Worm (Caenorhabditis elegans): ENCODE results near the gene sir-2.1.

The sir-2.1 gene

DNA sequence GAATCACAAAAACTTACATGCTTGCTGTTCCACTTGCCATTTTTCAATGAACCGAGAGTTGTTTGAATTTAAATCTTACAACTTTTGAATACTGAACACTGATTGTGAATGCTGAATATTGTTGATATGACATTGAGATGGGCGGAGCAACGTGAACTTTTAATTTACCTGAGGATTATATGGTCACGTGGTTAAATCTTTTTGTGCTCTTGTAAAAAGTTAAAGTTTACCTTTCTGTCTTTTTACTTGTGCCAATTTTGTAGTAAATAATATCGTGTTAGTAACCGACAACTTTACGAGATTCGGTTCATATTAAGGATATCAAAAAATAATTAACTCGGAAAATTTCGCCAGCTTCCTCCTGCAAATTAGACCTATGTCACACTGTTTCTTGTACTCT lies 13.8 kb downstream of the sir-2.1 start, which contains the start of gene Y43C5B.2:
Y43C5B.2 (minus strand) TSS at position 101 of the 400 bp plus-strand sequence.
- TF ChIP-seq lin-15B (tag; optimal IDR thresholded peaks at IDR 0.05) (no peak), jun-1 (tag; optimal IDR thresholded peaks at IDR 0.05) (no peak), lin-39 (tag; optimal IDR thresholded peaks at IDR 0.05) (no peak), fkh-2 (tag; optimal IDR thresholded peaks at IDR 0.05) (no peak), ceh-16 (tag; optimal IDR thresholded peaks at IDR 0.05) (no peak), aly-2 (tag; optimal IDR thresholded peaks at IDR 0.05) (no peak), pqm-1 (tag; optimal IDR thresholded peaks at IDR 0.05) (no peak), tbx-2 (tag; optimal IDR thresholded peaks at IDR 0.05) (no peak), hmg-11 (tag; optimal IDR thresholded peaks at IDR 0.05) (no peak)

- no peak for TF ChIP-seq tbx-2 (tag; optimal IDR thresholded peaks at IDR 0.05)
- peak; percentile 86 for TF ChIP-seq pqm-1 (tag; optimal IDR thresholded peaks at IDR 0.05)
- TF ChIP-seq elt-2 (tag; optimal IDR thresholded peaks at IDR 0.05): peak; percentile 84
- no peak for TF ChIP-seq aly-2 (tag; optimal IDR thresholded peaks at IDR 0.05)
- no peak for TF ChIP-seq daf-12 (tag; optimal IDR thresholded peaks at IDR 0.05)
- TF ChIP-seq nhr-28 (tag; optimal IDR thresholded peaks at IDR 0.05): no peak
- no peak for TF ChIP-seq elt-1 (tag; optimal IDR thresholded peaks at IDR 0.05)
- no peak for TF ChIP-seq unc-62 (GFP tag; optimal IDR thresholded peaks at IDR 0.05)
- no peak for TF ChIP-seq ceh-82 (tag; optimal IDR thresholded peaks at IDR 0.05)
- TF ChIP-seq ZK546.5 (tag; optimal IDR thresholded peaks at IDR 0.05): no peak
- TF ChIP-seq nhr-25 (tag; optimal IDR thresholded peaks at IDR 0.05): no peak
- no peak for TF ChIP-seq jun-1 (tag; optimal IDR thresholded peaks at IDR 0.05)
- TF ChIP-seq nhr-11 (tag; optimal IDR thresholded peaks at IDR 0.05): no peak
- no peak for TF ChIP-seq nhr-67 (tag; optimal IDR thresholded peaks at IDR 0.05)
- no peak for TF ChIP-seq nhr-43 (tag; optimal IDR thresholded peaks at IDR 0.05; ENCODE audit: poor library complexity, severe bottlenecking)
- no peak for TF ChIP-seq egl-27 (tag; optimal IDR thresholded peaks at IDR 0.05)
- no peak for TF ChIP-seq ztf-11 (tag; optimal IDR thresholded peaks at IDR 0.05)
- no peak for TF ChIP-seq mml-1 (tag; optimal IDR thresholded peaks at IDR 0.05)
- no peak for TF ChIP-seq lin-15B (tag; optimal IDR thresholded peaks at IDR 0.05)
- no peak for TF ChIP-seq nhr-23 (tag; optimal IDR thresholded peaks at IDR 0.05)
- TF ChIP-seq unc-39 (tag; optimal IDR thresholded peaks at IDR 0.05): no peak
- no peak for TF ChIP-seq skn-1 (tag; optimal IDR thresholded peaks at IDR 0.05)
- peak; percentile 66 for TF ChIP-seq pha-4 (tag; optimal IDR thresholded peaks at IDR 0.05)
- TF ChIP-seq ceh-16 (tag; optimal IDR thresholded peaks at IDR 0.05): no peak
Measured at ce11 chrIV:10349871-10350640, 16.0 kb downstream of the sir-2.1 start, which contains the start of the genes unc-43 and Y43C5B.3. unc-43 (minus strand) TSS chrIV:10350217. Y43C5B.3 (plus strand) TSS chrIV:10350590.

- TF ChIP-seq zag-1 (tag; optimal IDR thresholded peaks at IDR 0.05) (no peak), mml-1 (tag; optimal IDR thresholded peaks at IDR 0.05) (no peak)
Measured at ce11 chrIV:10347528-10347927, 18.5 kb downstream of the sir-2.1 start.

DNA sequence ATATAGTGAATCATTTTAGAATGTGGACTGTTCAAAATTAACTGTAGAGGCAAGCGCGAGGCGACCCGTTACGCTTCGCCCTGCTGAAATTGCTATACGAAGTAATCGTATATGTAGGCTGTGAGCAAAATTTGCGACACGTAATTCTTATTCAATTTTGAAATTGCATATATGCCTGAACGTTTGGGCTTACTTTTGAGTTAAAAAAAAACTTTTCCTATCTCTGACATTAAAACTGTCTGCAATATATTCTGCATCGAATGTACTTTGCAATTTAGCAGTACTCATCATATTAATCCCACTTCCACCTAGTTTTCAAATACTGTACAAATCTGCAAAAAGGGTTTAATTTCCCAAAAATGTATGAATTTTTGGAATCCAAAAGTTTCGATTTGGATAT lies 19.1 kb downstream of the sir-2.1 start:
- TF ChIP-seq unc-39 (tag; optimal IDR thresholded peaks at IDR 0.05) (no peak), ztf-4 (tag; optimal IDR thresholded peaks at IDR 0.05) (no peak), elt-3 (tag; optimal IDR thresholded peaks at IDR 0.05) (no peak), nhr-28 (tag; optimal IDR thresholded peaks at IDR 0.05) (no peak), nhr-43 (tag; optimal IDR thresholded peaks at IDR 0.05; ENCODE audit: poor library complexity, severe bottlenecking) (no peak)

ce11 chrIV:10345990-10346389 lies 20.0 kb downstream of the sir-2.1 start:
- TF ChIP-seq nhr-11 (tag; optimal IDR thresholded peaks at IDR 0.05) (no peak), ztf-4 (tag; optimal IDR thresholded peaks at IDR 0.05) (no peak), mml-1 (tag; optimal IDR thresholded peaks at IDR 0.05) (no peak), fkh-10 (GFP tag; optimal IDR thresholded peaks at IDR 0.05) (no peak), nhr-43 (tag; optimal IDR thresholded peaks at IDR 0.05; ENCODE audit: poor library complexity, severe bottlenecking) (no peak), elt-1 (tag; optimal IDR thresholded peaks at IDR 0.05) (no peak), nhr-25 (tag; optimal IDR thresholded peaks at IDR 0.05) (no peak), R02D3.7 (tag; optimal IDR thresholded peaks at IDR 0.05) (no peak), ZK546.5 (tag; optimal IDR thresholded peaks at IDR 0.05) (no peak), nhr-67 (tag; optimal IDR thresholded peaks at IDR 0.05) (no peak), nhr-12 (tag; optimal IDR thresholded peaks at IDR 0.05) (no peak), ztf-11 (tag; optimal IDR thresholded peaks at IDR 0.05) (no peak), tbx-2 (tag; optimal IDR thresholded peaks at IDR 0.05) (no peak), lin-39 (tag; optimal IDR thresholded peaks at IDR 0.05) (peak; percentile 41), unc-62 (GFP tag; optimal IDR thresholded peaks at IDR 0.05) (no peak), unc-39 (tag; optimal IDR thresholded peaks at IDR 0.05) (no peak), ceh-82 (tag; optimal IDR thresholded peaks at IDR 0.05) (no peak), daf-12 (tag; optimal IDR thresholded peaks at IDR 0.05) (no peak), ceh-9 (tag; optimal IDR thresholded peaks at IDR 0.05) (no peak), egl-27 (tag; optimal IDR thresholded peaks at IDR 0.05) (no peak), egl-5 (tag; optimal IDR thresholded peaks at IDR 0.05) (peak; percentile 33), hmg-11 (tag; optimal IDR thresholded peaks at IDR 0.05) (peak; percentile 50), ama-1 (optimal IDR thresholded peaks at IDR 0.05) (no peak), mdl-1 (tag; optimal IDR thresholded peaks at IDR 0.05) (no peak), pha-4 (tag; optimal IDR thresholded peaks at IDR 0.05) (peak; percentile 78), fos-1 (tag; optimal IDR thresholded peaks at IDR 0.05) (no peak), elt-2 (tag; optimal IDR thresholded peaks at IDR 0.05) (peak; percentile 4), nhr-77 (tag; optimal IDR thresholded peaks at IDR 0.05) (no peak), nfya-1 (tag; optimal IDR thresholded peaks at IDR 0.05; ENCODE audit: insufficient read depth) (peak; percentile 75), nhr-23 (tag; optimal IDR thresholded peaks at IDR 0.05) (peak; percentile 27), zag-1 (tag; optimal IDR thresholded peaks at IDR 0.05) (no peak), jun-1 (tag; optimal IDR thresholded peaks at IDR 0.05) (peak; percentile 1), lin-15B (tag; optimal IDR thresholded peaks at IDR 0.05) (peak; percentile 25)
